Fruit fly (Drosophila melanogaster) whole organism, wandering third instar larva: ENCODE measurements around the gene CG45045.

Experiments used
- Abd-B ChIP-seq: fragments of >200 bp; optimal IDR thresholded peaks from 2 replicates; lab custom pipeline; 2017; ENCODE audit warnings: missing biosample characterization, missing genetic modification characterization
- CG32264 ChIP-seq: fragments of 200-800 bp; sonication (Bioruptor generic); optimal IDR thresholded peaks from 2 replicates; lab custom pipeline; 2016; ENCODE audit warnings: missing biosample characterization, missing genetic modification characterization
- CG9705 ChIP-seq: fragments of 200-800 bp; sonication (Bioruptor generic); optimal IDR thresholded peaks from 2 replicates; lab custom pipeline; 2018; ENCODE audit warnings: missing biosample characterization, mild to moderate bottlenecking, missing genetic modification characterization
- CrebA ChIP-seq: fragments of 200-800 bp; sonication (Bioruptor generic); optimal IDR thresholded peaks from 2 replicates; lab custom pipeline; 2016; ENCODE audit warnings: missing biosample characterization, mild to moderate bottlenecking, missing genetic modification characterization, borderline replicate concordance
- Dfd ChIP-seq: fragments of >200 bp; optimal IDR thresholded peaks from 2 replicates; lab custom pipeline; 2017; ENCODE audit warnings: missing biosample characterization, missing genetic modification characterization
- Dif ChIP-seq: fragments of 200-275, 200-300 bp; sonication (Bioruptor generic); optimal IDR thresholded peaks from 2 replicates; lab custom pipeline; 2018; ENCODE audit warnings: missing biosample characterization, missing genetic modification characterization; ENCODE audit not compliant: partially characterized antibody
- GATAd ChIP-seq: sonication (Bioruptor generic); optimal IDR thresholded peaks from 2 replicates; lab custom pipeline; 2016; ENCODE audit warnings: missing biosample characterization, missing genetic modification characterization
- HLH106 ChIP-seq: fragments of 200-800 bp; optimal IDR thresholded peaks from 3 replicates; lab custom pipeline; 2019; ENCODE audit warnings: missing biosample characterization, mild to moderate bottlenecking, missing genetic modification characterization, moderate library complexity
- Hnf4 ChIP-seq: fragments of 200-800 bp; sonication (Bioruptor generic); optimal IDR thresholded peaks from 2 replicates; lab custom pipeline; 2016; ENCODE audit warnings: missing biosample characterization, mild to moderate bottlenecking, missing genetic modification characterization
- Hr78 ChIP-seq: fragments of >200 bp; optimal IDR thresholded peaks from 2 replicates; lab custom pipeline; 2017; ENCODE audit warnings: missing biosample characterization, missing genetic modification characterization
- Hr83 ChIP-seq: fragments of 200-300 bp; sonication (Bioruptor generic); optimal IDR thresholded peaks from 2 replicates; lab custom pipeline; 2016; ENCODE audit warnings: missing biosample characterization, mild to moderate bottlenecking, missing genetic modification characterization, moderate library complexity; ENCODE audit not compliant: poor library complexity, severe bottlenecking
- Jra ChIP-seq: sonication (Bioruptor generic); optimal IDR thresholded peaks from 2 replicates; lab custom pipeline; 2016; ENCODE audit warnings: missing biosample characterization, missing genetic modification characterization
- Mio ChIP-seq: sonication (Bioruptor generic); optimal IDR thresholded peaks from 2 replicates; lab custom pipeline; 2016; ENCODE audit warnings: missing biosample characterization, missing genetic modification characterization
- Myc ChIP-seq: fragments of >200 bp; optimal IDR thresholded peaks from 2 replicates; lab custom pipeline; 2017
- N ChIP-seq: fragments of >200 bp; optimal IDR thresholded peaks from 2 replicates; lab custom pipeline; 2018; ENCODE audit warnings: missing biosample characterization, missing external identifiers, missing genetic modification characterization
- OdsH ChIP-seq: fragments of 200-800 bp; sonication (Bioruptor generic); optimal IDR thresholded peaks from 2 replicates; lab custom pipeline; 2016; ENCODE audit warnings: missing biosample characterization, mild to moderate bottlenecking, missing genetic modification characterization
- Rel ChIP-seq, 2 experiments: fragments of 200-800 bp; sonication (Bioruptor generic) in 1 of 2; optimal IDR thresholded peaks; 2 replicates in 1 of 2; 3 replicates in 1 of 2; lab custom pipeline; 2016 to 2019; ENCODE audit warnings: mild to moderate bottlenecking in 2 of 2, missing biosample characterization in 2 of 2, missing genetic modification characterization in 2 of 2, moderate library complexity in 1 of 2
- Sp1 ChIP-seq: fragments of 200-800 bp; sonication (Bioruptor generic); optimal IDR thresholded peaks from 3 replicates; lab custom pipeline; 2019; ENCODE audit warnings: missing biosample characterization, mild to moderate bottlenecking, missing genetic modification characterization, moderate library complexity
- Vsx2 ChIP-seq: fragments of 200-300, 225-300 bp; sonication (Bioruptor generic); optimal IDR thresholded peaks from 2 replicates; lab custom pipeline; 2018; ENCODE audit warnings: missing biosample characterization, missing genetic modification characterization; ENCODE audit not compliant: partially characterized antibody
- br ChIP-seq: fragments of 200-800 bp; sonication (Bioruptor generic); optimal IDR thresholded peaks from 2 replicates; lab custom pipeline; 2016; ENCODE audit warnings: missing biosample characterization, missing genetic modification characterization
- brk ChIP-seq: fragments of 200-800 bp; sonication (Bioruptor generic); optimal IDR thresholded peaks from 2 replicates; lab custom pipeline; 2016; ENCODE audit warnings: missing biosample characterization, mild to moderate bottlenecking, missing genetic modification characterization
- dl ChIP-seq, 2 experiments: fragments of 175-275, 200-275 bp in 1 of 2; fragments of 200-275 bp in 1 of 2; sonication (Bioruptor generic); optimal IDR thresholded peaks; lab custom pipeline; 2018; ENCODE audit warnings: mild to moderate bottlenecking in 2 of 2, missing biosample characterization in 2 of 2, missing genetic modification characterization in 2 of 2, moderate library complexity in 2 of 2; ENCODE audit not compliant: partially characterized antibody in 2 of 2, insufficient read depth in 1 of 2
- dmrt93B ChIP-seq: fragments of 200-800 bp; sonication (Bioruptor generic); optimal IDR thresholded peaks from 2 replicates; lab custom pipeline; 2018; ENCODE audit warnings: missing biosample characterization, mild to moderate bottlenecking, missing genetic modification characterization
- dsf ChIP-seq: sonication (Bioruptor generic); optimal IDR thresholded peaks from 2 replicates; lab custom pipeline; 2016; ENCODE audit warnings: missing biosample characterization, missing genetic modification characterization, borderline replicate concordance
- ey ChIP-seq: fragments of 200-800 bp; sonication (Bioruptor generic); optimal IDR thresholded peaks from 2 replicates; lab custom pipeline; 2016; ENCODE audit warnings: missing biosample characterization, missing genetic modification characterization
- foxo ChIP-seq, 2 experiments: fragments of 200-800 bp; sonication (Bioruptor generic); optimal IDR thresholded peaks; 2 replicates in 1 of 2; 3 replicates in 1 of 2; lab custom pipeline; 2016 to 2017; ENCODE audit warnings: missing biosample characterization in 2 of 2, missing genetic modification characterization in 2 of 2
- fru ChIP-seq: fragments of 200-800 bp; sonication (Bioruptor generic); optimal IDR thresholded peaks from 3 replicates; lab custom pipeline; 2016; ENCODE audit warnings: missing biosample characterization, mild to moderate bottlenecking, missing genetic modification characterization
- h ChIP-seq: fragments of 200-800 bp; sonication (Bioruptor generic); optimal IDR thresholded peaks from 3 replicates; lab custom pipeline; 2016; ENCODE audit warnings: missing biosample characterization, mild to moderate bottlenecking, missing genetic modification characterization
- jim ChIP-seq: fragments of 175-275, 200-325 bp; sonication (Bioruptor generic); optimal IDR thresholded peaks from 2 replicates; lab custom pipeline; 2016; ENCODE audit warnings: missing biosample characterization, mild to moderate bottlenecking, missing genetic modification characterization
- lola ChIP-seq: fragments of >200 bp; optimal IDR thresholded peaks from 2 replicates; lab custom pipeline; 2017; ENCODE audit warnings: missing biosample characterization, missing genetic modification characterization
- pan ChIP-seq: fragments of >200 bp; optimal IDR thresholded peaks from 2 replicates; lab custom pipeline; 2017
- psq ChIP-seq: fragments of 200-800 bp; sonication (Bioruptor generic); optimal IDR thresholded peaks from 3 replicates; lab custom pipeline; 2017; ENCODE audit warnings: missing biosample characterization, mild to moderate bottlenecking, missing genetic modification characterization, moderate library complexity
- rgr ChIP-seq: fragments of 200-800 bp; sonication (Bioruptor generic); optimal IDR thresholded peaks from 3 replicates; lab custom pipeline; 2016; ENCODE audit warnings: missing biosample characterization, mild to moderate bottlenecking, missing genetic modification characterization
- sage ChIP-seq: fragments of 200-800 bp; sonication (Bioruptor generic); optimal IDR thresholded peaks from 2 replicates; lab custom pipeline; 2016; ENCODE audit warnings: missing biosample characterization, mild to moderate bottlenecking, missing genetic modification characterization
- sv ChIP-seq: fragments of 200-800 bp; sonication (Bioruptor generic); optimal IDR thresholded peaks from 3 replicates; lab custom pipeline; 2016; ENCODE audit warnings: missing biosample characterization, missing genetic modification characterization
- tai ChIP-seq: sonication (Bioruptor generic); optimal IDR thresholded peaks from 2 replicates; lab custom pipeline; 2016; ENCODE audit warnings: missing biosample characterization, missing genetic modification characterization
- usp ChIP-seq: fragments of >200 bp; optimal IDR thresholded peaks from 2 replicates; lab custom pipeline; 2017; ENCODE audit warnings: missing biosample characterization, missing genetic modification characterization
- woc ChIP-seq: sonication (Bioruptor generic); optimal IDR thresholded peaks from 2 replicates; lab custom pipeline; 2016; ENCODE audit warnings: missing biosample characterization, mild to moderate bottlenecking, missing genetic modification characterization

CG45045 gene

DNA sequence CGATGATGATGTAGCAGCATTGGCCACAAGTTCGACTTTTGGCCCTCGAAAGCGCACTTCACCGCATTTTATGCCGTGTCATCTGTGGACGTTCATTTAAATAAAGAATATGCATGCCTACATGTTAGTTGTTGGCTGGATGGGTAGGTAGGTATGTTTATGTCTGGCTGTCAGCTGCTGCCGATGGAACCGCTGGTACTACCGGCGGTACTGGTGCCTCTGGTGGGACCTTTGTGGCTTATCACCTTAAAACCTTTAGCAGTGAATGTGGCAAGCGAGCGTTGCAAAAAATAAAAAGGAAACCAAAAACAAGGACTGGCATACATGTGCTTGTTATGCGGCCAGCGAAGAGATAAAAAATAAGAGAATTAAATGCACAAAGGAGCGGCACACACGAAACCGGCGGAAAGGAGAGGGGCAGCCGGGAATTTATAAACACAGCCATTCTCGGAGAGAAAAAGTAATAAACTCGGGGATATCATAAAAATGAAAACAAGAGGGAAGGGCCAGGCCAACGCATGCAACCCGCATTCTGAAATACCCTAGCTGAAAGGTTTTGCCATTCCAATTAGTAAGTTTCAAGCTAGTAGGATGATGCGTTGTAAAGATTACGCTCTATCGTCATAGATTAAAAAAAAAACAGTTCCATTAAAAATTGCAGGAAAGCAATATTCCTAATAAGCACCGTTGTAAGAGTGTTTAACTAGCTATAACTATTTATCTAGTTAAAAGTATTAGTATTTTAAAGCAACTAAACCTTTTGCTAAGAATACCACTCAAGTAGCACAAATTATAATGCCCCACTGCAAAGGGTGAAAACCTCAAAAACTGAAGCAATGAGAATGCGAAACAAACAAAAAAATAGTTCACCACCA is 34.8 kb downstream of the CG45045 start:
- TF ChIP-seq psq = peak; percentile 46
- TF ChIP-seq Jra (GFP tag; lab: Kevin White, UChicago) = no peak
- peak; percentile 66 for TF ChIP-seq fru (GFP tag; lab: Kevin White, UChicago)
- TF ChIP-seq h (GFP tag; lab: Kevin White, UChicago) = peak; percentile 54
- peak; percentile 44 for TF ChIP-seq woc
- TF ChIP-seq br (GFP tag; lab: Kevin White, UChicago) = peak; percentile 41
- TF ChIP-seq rgr (GFP tag; lab: Kevin White, UChicago) = peak; percentile 35
- no peak for TF ChIP-seq jim
- TF ChIP-seq ey (GFP tag; lab: Kevin White, UChicago) = peak; percentile 69
- TF ChIP-seq Hnf4 = no peak
- TF ChIP-seq Rel (GFP tag; optimal IDR thresholded peaks at IDR 0.05; lab: Kevin White, UChicago) = no peak
- peak; percentile 60 for TF ChIP-seq Rel (tag; optimal IDR thresholded peaks at IDR 0.05; lab: Kevin White, UChicago)
- peak in 1 of 2 experiments; percentile 75 for TF ChIP-seq foxo (GFP tag; optimal IDR thresholded peaks at IDR 0.05; lab: Kevin White, UChicago)
- peak; percentile 21 for TF ChIP-seq CrebA
- peak; percentile 52 for TF ChIP-seq HLH106
- peak; percentile 5 for TF ChIP-seq dmrt93B (GFP tag; lab: Kevin White, UChicago)
- no peak for TF ChIP-seq CG32264 (GFP tag; lab: Kevin White, UChicago)
- TF ChIP-seq dsf (GFP tag; lab: Kevin White, UChicago) = no peak
- peak; percentile 35 for TF ChIP-seq Sp1
- no peak for TF ChIP-seq Hr83
- TF ChIP-seq Hr78 (GFP tag; lab: Kevin White, UChicago) = no peak
- TF ChIP-seq OdsH (GFP tag; lab: Kevin White, UChicago) = peak; percentile 56
- TF ChIP-seq, all 38 proteins: peak for 14

DNA sequence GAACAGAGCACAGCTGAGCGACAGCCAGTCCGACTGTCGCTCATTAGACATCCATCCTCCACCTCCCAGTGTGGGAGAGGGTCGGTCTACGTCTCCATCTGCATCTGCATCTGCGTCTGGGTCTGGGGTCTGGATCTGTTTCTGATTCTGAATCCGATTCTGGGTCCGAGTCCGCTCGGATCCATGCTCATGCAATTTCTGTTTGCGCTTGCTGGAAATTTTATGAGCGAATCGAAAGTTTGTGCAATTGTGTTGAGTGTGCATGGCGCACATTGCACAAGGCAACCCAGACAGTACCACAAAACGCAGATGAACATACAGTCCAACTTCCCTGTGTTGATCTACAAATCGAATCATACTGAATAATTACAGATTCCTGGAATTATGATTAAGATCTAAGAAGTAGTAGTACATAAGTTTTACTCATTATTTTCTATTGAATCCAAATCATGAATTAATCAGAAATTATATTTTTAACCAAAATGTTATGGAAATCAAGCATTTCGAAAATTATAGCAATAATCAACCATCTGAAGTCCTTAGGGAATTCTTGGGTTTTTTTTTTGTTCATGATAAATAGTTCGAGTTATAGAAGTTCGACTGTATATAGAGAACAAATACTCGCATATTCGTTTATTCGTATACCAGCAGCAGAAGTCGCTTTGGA is 35.8 kb downstream of the CG45045 start:
- TF ChIP-seq Vsx2 (GFP tag; lab: Kevin White, UChicago) (no peak), Dif (no peak), Jra (GFP tag; lab: Kevin White, UChicago) (peak; percentile 58), dl (GFP tag; optimal IDR thresholded peaks at IDR 0.05; lab: Kevin White, UChicago; ENCODE audit: insufficient read depth in 1 of 2, partially characterized antibody in 2 of 2) (no peak), brk (GFP tag; lab: Kevin White, UChicago) (peak; percentile 43), sage (GFP tag; lab: Kevin White, UChicago) (peak; percentile 58), rgr (GFP tag; lab: Kevin White, UChicago) (peak; percentile 90), CrebA (no peak), ey (GFP tag; lab: Kevin White, UChicago) (peak; percentile 94), dmrt93B (GFP tag; lab: Kevin White, UChicago) (peak; percentile 90), psq (peak; percentile 73), Hnf4 (peak; percentile 60), sv (no peak), CG32264 (GFP tag; lab: Kevin White, UChicago) (peak; percentile 86), HLH106 (peak; percentile 82), h (GFP tag; lab: Kevin White, UChicago) (peak; percentile 91), Hr83 (no peak), Rel (GFP tag; optimal IDR thresholded peaks at IDR 0.05; lab: Kevin White, UChicago) (no peak), Rel (tag; optimal IDR thresholded peaks at IDR 0.05; lab: Kevin White, UChicago) (no peak), br (GFP tag; lab: Kevin White, UChicago) (peak; percentile 87), Abd-B (no peak), OdsH (GFP tag; lab: Kevin White, UChicago) (peak; percentile 91), Sp1 (peak; percentile 89), Hr78 (GFP tag; lab: Kevin White, UChicago) (no peak), tai (GFP tag; lab: Kevin White, UChicago) (peak; percentile 81), N (no peak), Dfd (GFP tag; lab: Kevin White, UChicago) (no peak), fru (GFP tag; lab: Kevin White, UChicago) (peak; percentile 93), lola (GFP tag; lab: Kevin White, UChicago) (no peak), jim (no peak), Mio (GFP tag; lab: Kevin White, UChicago) (peak; percentile 7), usp (GFP tag; lab: Kevin White, UChicago) (no peak), Myc (lab: Kevin White, UChicago) (no peak), foxo (GFP tag; optimal IDR thresholded peaks at IDR 0.05; lab: Kevin White, UChicago) (peak in 1 of 2 experiments; percentile 91), CG9705 (GFP tag; lab: Kevin White, UChicago) (peak; percentile 54), dsf (GFP tag; lab: Kevin White, UChicago) (no peak), woc (peak; percentile 76), pan (lab: Kevin White, UChicago) (no peak), GATAd (GFP tag; lab: Kevin White, UChicago) (no peak)
- TF ChIP-seq, all 38 proteins: peak for 20
